Fruit fly (Drosophila melanogaster) whole organism, embryonic: ENCODE data around the gene CAH16.
A peak's percentile ranks its signal among the peaks of the same experiment; 100 is the strongest.

ENCODE experiments used
- CG10462 ChIP-seq: fragments of 200-800 bp; sonication (Bioruptor generic); optimal IDR thresholded peaks from 2 replicates; lab custom pipeline; 2016; ENCODE audit warnings: missing biosample characterization, missing genetic modification characterization
- CG12659 ChIP-seq: fragments of 200-800 bp; sonication (Bioruptor generic); optimal IDR thresholded peaks from 3 replicates; lab custom pipeline; 2017; ENCODE audit warnings: mild to moderate bottlenecking, missing biosample characterization, missing genetic modification reagents, missing genetic modification characterization
- CG1529 ChIP-seq: fragments of 200-800 bp; sonication (Bioruptor generic); optimal IDR thresholded peaks from 3 replicates; lab custom pipeline; 2018; ENCODE audit warnings: missing biosample characterization, missing genetic modification characterization
- CG16813 ChIP-seq: fragments of 200-800 bp; sonication (Bioruptor generic); IDR thresholded peaks from 3 replicates; pipeline ENCODE4 v1.3.6; 2022; ENCODE audit warnings: missing biosample characterization, missing genetic modification characterization; ENCODE audit not compliant: partially characterized antibody
- CG16863 ChIP-seq: fragments of 200-800 bp; sonication (Bioruptor generic); optimal IDR thresholded peaks from 3 replicates; lab custom pipeline; 2016; ENCODE audit warnings: missing biosample characterization, missing genetic modification characterization
- CG17829 ChIP-seq: fragments of 200-800 bp; optimal IDR thresholded peaks from 2 replicates; lab custom pipeline; 2019; ENCODE audit warnings: missing biosample characterization, mild to moderate bottlenecking, missing genetic modification characterization, moderate library complexity
- CG32532 ChIP-seq: fragments of 200-800 bp; sonication (Bioruptor generic); IDR thresholded peaks from 2 replicates; pipeline ENCODE4 v1.3.6; 2022; ENCODE audit warnings: missing biosample characterization, missing genetic modification characterization
- CG32767 ChIP-seq: fragments of 200-800 bp; sonication (Bioruptor generic); IDR thresholded peaks from 2 replicates; pipeline ENCODE4 v1.3.6; 2022; ENCODE audit warnings: missing biosample characterization, missing genetic modification characterization
- CG4617 ChIP-seq: fragments of 200-800 bp; sonication (Bioruptor generic); optimal IDR thresholded peaks from 3 replicates; lab custom pipeline; 2016; ENCODE audit warnings: missing biosample characterization, missing genetic modification characterization, borderline replicate concordance
- CG4707 ChIP-seq: fragments of 200-800 bp; sonication (Bioruptor generic); optimal IDR thresholded peaks from 2 replicates; lab custom pipeline; 2018; ENCODE audit warnings: missing biosample characterization, mild to moderate bottlenecking, missing genetic modification characterization, moderate library complexity
- CG5180 ChIP-seq: fragments of 200-800 bp; sonication (Bioruptor generic); optimal IDR thresholded peaks from 3 replicates; lab custom pipeline; 2017; ENCODE audit warnings: missing biosample characterization, missing genetic modification characterization, mild to moderate bottlenecking, moderate library complexity, missing genetic modification reagents
- CG6791 ChIP-seq: fragments of 200-800 bp; sonication (Bioruptor generic); IDR thresholded peaks from 3 replicates; pipeline ENCODE4 v1.3.6; 2022; ENCODE audit warnings: missing biosample characterization, missing genetic modification characterization; ENCODE audit not compliant: partially characterized antibody
- CG9727 ChIP-seq: fragments of 200-800 bp; sonication (Bioruptor generic); optimal IDR thresholded peaks from 3 replicates; lab custom pipeline; 2017; ENCODE audit warnings: missing biosample characterization, mild to moderate bottlenecking, missing genetic modification characterization
- CoRest ChIP-seq: fragments of 200-800 bp; sonication (Bioruptor generic); optimal IDR thresholded peaks from 3 replicates; lab custom pipeline; 2018; ENCODE audit warnings: missing biosample characterization, mild to moderate bottlenecking, missing genetic modification characterization, moderate library complexity
- Dek ChIP-seq: fragments of 200-800 bp; sonication (Bioruptor generic); optimal IDR thresholded peaks from 3 replicates; lab custom pipeline; 2019; ENCODE audit warnings: missing biosample characterization, mild to moderate bottlenecking, missing genetic modification characterization, moderate library complexity
- Dll ChIP-seq: fragments of 200-800 bp; sonication (Bioruptor generic); IDR thresholded peaks from 4 replicates; pipeline ENCODE4 v1.3.6; 2022; ENCODE audit warnings: missing biosample characterization, missing genetic modification characterization; ENCODE audit not compliant: partially characterized antibody
- Ets65A ChIP-seq: fragments of 200-800 bp; sonication (Bioruptor generic); peaks from one replicate; lab custom pipeline; 2016; ENCODE audit warnings: missing biosample characterization, missing genetic modification characterization
- Ets97D ChIP-seq: fragments of 200-800 bp; sonication (Bioruptor generic); optimal IDR thresholded peaks from 3 replicates; lab custom pipeline; 2016; ENCODE audit warnings: missing biosample characterization, missing genetic modification characterization
- Hey ChIP-seq: fragments of 200-800 bp; sonication (Bioruptor generic); optimal IDR thresholded peaks from 3 replicates; lab custom pipeline; 2018; ENCODE audit warnings: missing biosample characterization, mild to moderate bottlenecking, missing genetic modification characterization
- HmgZ ChIP-seq: fragments of 200-800 bp; sonication (Bioruptor generic); optimal IDR thresholded peaks from 2 replicates; lab custom pipeline; 2018; ENCODE audit warnings: missing biosample characterization, mild to moderate bottlenecking, missing genetic modification characterization
- MESR4 ChIP-seq: fragments of 200-800 bp; sonication (Bioruptor generic); optimal IDR thresholded peaks from 2 replicates; lab custom pipeline; 2018; ENCODE audit warnings: missing biosample characterization, mild to moderate bottlenecking, missing genetic modification characterization, moderate library complexity
- Med ChIP-seq: fragments of 200-800 bp; sonication (Bioruptor generic); peaks from one replicate; lab custom pipeline; 2016; ENCODE audit warnings: missing biosample characterization, missing genetic modification characterization, mild to moderate bottlenecking, inconsistent platforms, moderate library complexity
- ash1 ChIP-seq: fragments of 200-800 bp; sonication (Bioruptor generic); optimal IDR thresholded peaks from 2 replicates; lab custom pipeline; 2018; ENCODE audit warnings: missing biosample characterization, mild to moderate bottlenecking, missing genetic modification characterization
- bbx ChIP-seq: fragments of 200-800 bp; sonication (Bioruptor generic); IDR thresholded peaks from 2 replicates; pipeline ENCODE4 v1.3.6; 2022; ENCODE audit warnings: missing biosample characterization, missing genetic modification characterization; ENCODE audit not compliant: partially characterized antibody
- br ChIP-seq: fragments of >200 bp; optimal IDR thresholded peaks from 2 replicates; lab custom pipeline; 2017
- crc ChIP-seq: fragments of 200-800 bp; sonication (Bioruptor generic); optimal IDR thresholded peaks from 2 replicates; lab custom pipeline; 2016; ENCODE audit warnings: missing biosample characterization, missing genetic modification characterization
- exex ChIP-seq: fragments of 200-800 bp; sonication (Bioruptor generic); optimal IDR thresholded peaks from 4 replicates; lab custom pipeline; 2018; ENCODE audit warnings: missing biosample characterization, mild to moderate bottlenecking, missing genetic modification characterization, moderate library complexity
- h ChIP-seq: fragments of >200 bp; optimal IDR thresholded peaks from 2 replicates; lab custom pipeline; 2017
- ken ChIP-seq: fragments of 200-800 bp; sonication (Bioruptor generic); IDR thresholded peaks from 3 replicates; pipeline ENCODE4 v1.3.6; 2022; ENCODE audit warnings: missing biosample characterization, missing genetic modification characterization
- lilli ChIP-seq: fragments of 200-800 bp; sonication (Bioruptor generic); optimal IDR thresholded peaks from 3 replicates; lab custom pipeline; 2016; ENCODE audit warnings: missing biosample characterization, missing genetic modification characterization
- otp ChIP-seq: fragments of 200-800 bp; sonication (Bioruptor generic); IDR thresholded peaks from 3 replicates; pipeline ENCODE4, ENCODE4 v1.3.6; 2022; ENCODE audit warnings: missing biosample characterization, missing genetic modification characterization
- pros ChIP-seq: fragments of 200-800 bp; sonication (Bioruptor generic); optimal IDR thresholded peaks from 3 replicates; lab custom pipeline; 2019; ENCODE audit warnings: missing biosample characterization, mild to moderate bottlenecking, missing genetic modification characterization, moderate library complexity
- pzg ChIP-seq: fragments of 200-800 bp; sonication (Bioruptor generic); optimal IDR thresholded peaks from 3 replicates; lab custom pipeline; 2018; ENCODE audit warnings: missing biosample characterization, mild to moderate bottlenecking, missing genetic modification characterization, moderate library complexity
- sens ChIP-seq: fragments of 200-800 bp; sonication (Bioruptor generic); peaks from one replicate; lab custom pipeline; 2016; ENCODE audit warnings: missing biosample characterization, missing genetic modification characterization
- unc-4 ChIP-seq: fragments of 200-800 bp; sonication (Bioruptor generic); IDR thresholded peaks from 2 replicates; pipeline ENCODE4 v1.3.6; 2022; ENCODE audit warnings: missing biosample characterization, missing genetic modification characterization; ENCODE audit not compliant: partially characterized antibody
- wek ChIP-seq: fragments of 200-800 bp; sonication (Bioruptor generic); optimal IDR thresholded peaks from 3 replicates; lab custom pipeline; 2018; ENCODE audit warnings: missing biosample characterization, mild to moderate bottlenecking, missing genetic modification characterization, moderate library complexity
- z ChIP-seq: fragments of 200-800 bp; sonication (Bioruptor generic); IDR thresholded peaks from 3 replicates; pipeline ENCODE4 v1.3.6; 2022; ENCODE audit warnings: missing biosample characterization, missing genetic modification characterization

Gene CAH16

DNA sequence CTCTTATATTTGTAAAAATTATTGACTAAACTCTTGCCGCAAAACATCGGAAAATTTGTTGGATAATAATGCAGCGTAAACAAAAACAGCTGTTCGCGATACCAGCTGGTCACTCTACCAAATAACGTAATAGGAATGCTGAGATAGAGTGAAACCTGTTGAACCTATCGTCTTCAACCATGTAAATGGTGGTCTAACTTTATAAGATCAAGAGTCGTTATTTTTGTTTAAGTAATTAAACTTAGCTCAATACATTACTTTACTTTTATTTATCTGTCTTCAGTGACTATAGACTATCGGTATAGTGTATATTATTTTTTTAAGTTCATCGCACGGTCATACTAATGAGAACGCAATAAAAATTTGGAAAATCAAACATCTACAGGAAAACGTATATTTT lies 5.2 kb upstream of the CAH16 start, which contains the start of the genes CG1750 and spn-F (continued):
- TF ChIP-seq bbx (GFP tag; lab: Robert Waterston, UW) (peak; percentile 48; the same call in 1 of the 2 replicates), CG4617 (GFP tag; lab: Kevin White, UChicago) (peak; percentile 64), CG16813 (GFP tag; lab: Robert Waterston, UW) (peak; percentile 59), HmgZ (tag; lab: Kevin White, UChicago) (peak; percentile 39), Dll (GFP tag; lab: Robert Waterston, UW) (peak; percentile 89), unc-4 (GFP tag; lab: Robert Waterston, UW) (peak; percentile 74), crc (GFP tag; lab: Kevin White, UChicago) (no peak), pzg (GFP tag; lab: Kevin White, UChicago) (peak; percentile 61), CG17829 (tag; lab: Kevin White, UChicago) (peak; percentile 28)

dm6 chr3R:31257299-31257698 lies 2.7 kb upstream of the CAH16 start, which contains the start of gene CAH6:
CAH6 (plus strand) TSS chr3R:31257599.
- TF ChIP-seq Ets65A (GFP tag; lab: Kevin White, UChicago) (peak; percentile 71), Dek (tag; lab: Kevin White, UChicago) (no peak), CG1529 (no peak), sens (GFP tag; lab: Kevin White, UChicago) (peak; percentile 22), Med (GFP tag; lab: Kevin White, UChicago) (peak; percentile 59), exex (peak; percentile 21), CG9727 (GFP tag; lab: Kevin White, UChicago) (no peak), z (GFP tag; lab: Robert Waterston, UW) (no peak), Hey (tag; lab: Kevin White, UChicago) (no peak)

- TF ChIP-seq br (lab: Kevin White, UChicago), result no peak
- no peak for TF ChIP-seq CG5180
- TF ChIP-seq HmgZ (tag; lab: Kevin White, UChicago), result no peak
- TF ChIP-seq otp (GFP tag; lab: Robert Waterston, UW), result no peak
- TF ChIP-seq CG6791 (GFP tag; lab: Robert Waterston, UW), result no peak
- no peak for TF ChIP-seq ken
- no peak for TF ChIP-seq CoRest (tag; lab: Kevin White, UChicago)
- TF ChIP-seq CG32532 (GFP tag; lab: Robert Waterston, UW), result no peak
- no peak for TF ChIP-seq h (lab: Kevin White, UChicago)
- TF ChIP-seq CG10462 (GFP tag; lab: Kevin White, UChicago), result no peak
- no peak for TF ChIP-seq pros (GFP tag; lab: Kevin White, UChicago)
- TF ChIP-seq lilli (GFP tag; lab: Kevin White, UChicago), result no peak
- no peak for TF ChIP-seq Ets97D (GFP tag; lab: Kevin White, UChicago)
- TF ChIP-seq wek (GFP tag; lab: Kevin White, UChicago), result no peak
- TF ChIP-seq ash1 (GFP tag; lab: Kevin White, UChicago), result no peak
- TF ChIP-seq MESR4, result no peak
- no peak for TF ChIP-seq CG12659
- no peak for TF ChIP-seq CG4707 (GFP tag; lab: Kevin White, UChicago)
- TF ChIP-seq CG16863 (GFP tag; lab: Kevin White, UChicago), result no peak
- TF ChIP-seq CG32767 (GFP tag; lab: Robert Waterston, UW), result no peak
Measured at dm6 chr3R:31262298-31262697, 2.3 kb downstream of the CAH16 start, which contains the start of gene CAH5. CAH5 (plus strand) TSS chr3R:31262598.
